Worm (Caenorhabditis elegans) whole organism, midembryonic: ENCODE results near the gene cyp-35C1.

ENCODE experiments used
- T22C8.4 ChIP-seq: fragments of 200-800 bp; sonication (Bioruptor generic); IDR thresholded peaks from 2 replicates; pipeline ENCODE4 v1.3.6; 2022; ENCODE audit warnings: missing genetic modification characterization, missing compliant biosample characterization
- cog-1 ChIP-seq: sonication (generic microtip); optimal IDR thresholded peaks from 2 replicates; lab custom pipeline; 2016; ENCODE audit warnings: missing genetic modification characterization, missing compliant biosample characterization
- med-1 ChIP-seq: sonication (generic microtip); optimal IDR thresholded peaks from 2 replicates; lab custom pipeline; 2017; ENCODE audit warnings: missing genetic modification characterization, mild to moderate bottlenecking, missing compliant biosample characterization, antibody characterized with exemption, missing genetic modification reagents; ENCODE audit not compliant: insufficient read depth
- ref-1 ChIP-seq: fragments of 200-800 bp; sonication (Bioruptor generic); conservative IDR thresholded peaks from 2 replicates; pipeline ENCODE4 v1.3.6; 2022; ENCODE audit warnings: missing genetic modification reagents, missing genetic modification characterization, missing compliant biosample characterization
- tab-1 ChIP-seq: fragments of 200-800 bp; sonication (Bioruptor generic); IDR thresholded peaks from 2 replicates; pipeline ENCODE4 v1.3.6; 2022; ENCODE audit warnings: missing genetic modification characterization, missing compliant biosample characterization
- ztf-23 ChIP-seq: fragments of 200-800 bp; sonication (Bioruptor generic); IDR thresholded peaks from 2 replicates; pipeline ENCODE4 v1.3.6; 2022; ENCODE audit warnings: missing genetic modification reagents, missing genetic modification characterization, missing compliant biosample characterization

ce11 chrV:13856376-13856775 lies 41.9 kb downstream of the cyp-35C1 start, which contains the start of gene srx-134:
- TF ChIP-seq T22C8.4 (GFP tag; lab: Robert Waterston, UW) = no peak
- no peak for TF ChIP-seq ztf-23 (GFP tag; lab: Robert Waterston, UW)
- TF ChIP-seq cog-1 (tag; lab: Kevin White, UChicago) = no peak
- no peak for TF ChIP-seq tab-1
- TF ChIP-seq med-1 = no peak
- TF ChIP-seq ref-1 (GFP tag; lab: Robert Waterston, UW) = no peak
